Worm (Caenorhabditis elegans) whole organism, L2 larva: ENCODE data around the gene srj-38.

Source experiments
- C34F6.9 ChIP-seq: fragments of 150-350 bp; optimal IDR thresholded peaks from 2 replicates; lab custom pipeline; 2014; ENCODE audit warnings: missing biosample characterization, missing genetic modification characterization
- R02D3.7 ChIP-seq: fragments of 150-350 bp; optimal IDR thresholded peaks from 2 replicates; lab custom pipeline; 2014; ENCODE audit warnings: missing biosample characterization, missing genetic modification characterization
- Y55F3AM.14 ChIP-seq: fragments of 200-800 bp; sonication (Bioruptor generic); optimal IDR thresholded peaks from 2 replicates; lab custom pipeline; 2018; ENCODE audit warnings: mild to moderate bottlenecking, missing genetic modification characterization, missing compliant biosample characterization
- ZK546.5 ChIP-seq: sonication (generic microtip); optimal IDR thresholded peaks from 2 replicates; lab custom pipeline; 2017; ENCODE audit warnings: missing biosample characterization, missing genetic modification characterization
- alr-1 ChIP-seq: fragments of 150-350 bp; optimal IDR thresholded peaks from 2 replicates; lab custom pipeline; 2014; ENCODE audit warnings: missing biosample characterization, missing genetic modification characterization
- aly-2 ChIP-seq: fragments of 150-350 bp; optimal IDR thresholded peaks from 2 replicates; lab custom pipeline; 2014; ENCODE audit warnings: missing biosample characterization, missing genetic modification characterization
- ama-1 ChIP-seq: fragments of 150-350 bp; optimal IDR thresholded peaks from 2 replicates; lab custom pipeline; 2018; ENCODE audit warnings: inconsistent platforms
- blmp-1 ChIP-seq: sonication (generic microtip); optimal IDR thresholded peaks from 2 replicates; lab custom pipeline; 2017; ENCODE audit warnings: missing genetic modification characterization, mild to moderate bottlenecking, missing compliant biosample characterization, antibody characterized with exemption, moderate library complexity; ENCODE audit not compliant: insufficient read depth
- crh-2 ChIP-seq: sonication (generic microtip); optimal IDR thresholded peaks from 2 replicates; lab custom pipeline; 2017; ENCODE audit warnings: missing biosample characterization, missing genetic modification characterization
- dmd-4 ChIP-seq: sonication (generic microtip); optimal IDR thresholded peaks from 2 replicates; lab custom pipeline; 2017; ENCODE audit warnings: missing biosample characterization, missing genetic modification characterization
- elt-1 ChIP-seq: fragments of 150-350 bp; optimal IDR thresholded peaks from 2 replicates; lab custom pipeline; 2014; ENCODE audit warnings: missing biosample characterization, missing genetic modification characterization
- elt-3 ChIP-seq: sonication (generic microtip); optimal IDR thresholded peaks from 2 replicates; lab custom pipeline; 2017; ENCODE audit warnings: missing biosample characterization, missing genetic modification characterization
- fos-1 ChIP-seq: fragments of 150-350 bp; optimal IDR thresholded peaks from 2 replicates; lab custom pipeline; 2014; ENCODE audit warnings: missing biosample characterization, missing genetic modification characterization
- gmeb-1 ChIP-seq: fragments of 150-350 bp; optimal IDR thresholded peaks from 2 replicates; lab custom pipeline; 2014; ENCODE audit warnings: missing biosample characterization, missing genetic modification characterization
- lin-13 ChIP-seq: fragments of 150-350 bp; optimal IDR thresholded peaks from 2 replicates; lab custom pipeline; 2014; ENCODE audit warnings: missing biosample characterization, missing genetic modification reagents, missing genetic modification characterization
- lin-39 ChIP-seq: fragments of 150-350 bp; optimal IDR thresholded peaks from 2 replicates; lab custom pipeline; 2014; ENCODE audit warnings: missing biosample characterization, missing genetic modification reagents, missing genetic modification characterization
- lsy-2 ChIP-seq, 2 experiments: fragments of 150-350 bp in 1 of 2; sonication (generic microtip) in 1 of 2; optimal IDR thresholded peaks; 2 replicates each; lab custom pipeline; 2014 to 2017; ENCODE audit warnings: missing biosample characterization in 2 of 2, missing genetic modification characterization in 2 of 2
- mab-5 ChIP-seq: fragments of 150-350 bp; optimal IDR thresholded peaks from 2 replicates; lab custom pipeline; 2014; ENCODE audit warnings: missing biosample characterization, missing genetic modification characterization
- mbf-1 ChIP-seq: sonication (generic microtip); optimal IDR thresholded peaks from 2 replicates; lab custom pipeline; 2017; ENCODE audit warnings: missing biosample characterization, missing genetic modification characterization
- mdl-1 ChIP-seq, 2 experiments: fragments of 150-350 bp in 1 of 2; sonication (generic microtip) in 1 of 2; optimal IDR thresholded peaks; 2 replicates each; lab custom pipeline; 2017; ENCODE audit warnings: missing biosample characterization in 2 of 2, missing genetic modification characterization in 2 of 2
- nhr-11 ChIP-seq: fragments of 150-350 bp; optimal IDR thresholded peaks from 2 replicates; lab custom pipeline; 2014; ENCODE audit warnings: missing biosample characterization, missing genetic modification characterization
- nhr-12 ChIP-seq: fragments of 150-350 bp; optimal IDR thresholded peaks from 2 replicates; lab custom pipeline; 2014; ENCODE audit warnings: missing biosample characterization, missing genetic modification characterization
- nhr-129 ChIP-seq: fragments of 150-350 bp; optimal IDR thresholded peaks from 2 replicates; lab custom pipeline; 2014; ENCODE audit warnings: missing biosample characterization, missing genetic modification characterization
- nhr-21 ChIP-seq: fragments of 150-350 bp; optimal IDR thresholded peaks from 2 replicates; lab custom pipeline; 2014; ENCODE audit warnings: missing biosample characterization, missing genetic modification characterization
- nhr-6 ChIP-seq: fragments of 150-350 bp; optimal IDR thresholded peaks from 2 replicates; lab custom pipeline; 2014; ENCODE audit warnings: missing biosample characterization, missing genetic modification characterization
- nhr-77 ChIP-seq: fragments of 150-350 bp; optimal IDR thresholded peaks from 2 replicates; lab custom pipeline; 2014; ENCODE audit warnings: missing biosample characterization, missing genetic modification characterization
- sem-4 ChIP-seq: fragments of 150-350 bp; optimal IDR thresholded peaks from 2 replicates; lab custom pipeline; 2014; ENCODE audit warnings: missing biosample characterization, missing genetic modification reagents, missing genetic modification characterization
- skn-1 ChIP-seq: sonication (generic microtip); optimal IDR thresholded peaks from 2 replicates; lab custom pipeline; 2017; ENCODE audit warnings: missing biosample characterization, missing genetic modification characterization
- sma-3 ChIP-seq: sonication (generic microtip); optimal IDR thresholded peaks from 2 replicates; lab custom pipeline; 2016; ENCODE audit warnings: missing genetic modification reagents, missing genetic modification characterization, missing compliant biosample characterization
- sma-9 ChIP-seq, 2 experiments: fragments of 150-350 bp in 1 of 2; sonication (generic microtip) in 1 of 2; optimal IDR thresholded peaks; 2 replicates each; lab custom pipeline; 2014 to 2016; ENCODE audit warnings: missing genetic modification characterization in 2 of 2, mild to moderate bottlenecking in 1 of 2, missing biosample characterization in 1 of 2, missing compliant biosample characterization in 1 of 2, missing genetic modification reagents in 1 of 2, moderate library complexity in 1 of 2
- snpc-4 ChIP-seq: fragments of 150-350 bp; optimal IDR thresholded peaks from 2 replicates; lab custom pipeline; 2014; ENCODE audit warnings: missing biosample characterization, missing genetic modification characterization
- unc-39 ChIP-seq: fragments of 150-350 bp; optimal IDR thresholded peaks from 2 replicates; lab custom pipeline; 2014; ENCODE audit warnings: missing biosample characterization, missing genetic modification characterization
- unc-55 ChIP-seq: fragments of 150-350 bp; sonication (generic microtip); optimal IDR thresholded peaks from 3 replicates; lab custom pipeline; 2014; ENCODE audit warnings: missing biosample characterization, missing genetic modification reagents, missing genetic modification characterization
- unc-62 ChIP-seq: fragments of 150-350 bp; optimal IDR thresholded peaks from 2 replicates; lab custom pipeline; 2014; ENCODE audit warnings: missing biosample characterization, missing genetic modification reagents, missing genetic modification characterization
- zag-1 ChIP-seq: fragments of 150-350 bp; optimal IDR thresholded peaks from 2 replicates; lab custom pipeline; 2014; ENCODE audit warnings: missing biosample characterization, missing genetic modification characterization
- ztf-4 ChIP-seq: fragments of 150-350 bp; optimal IDR thresholded peaks from 2 replicates; lab custom pipeline; 2014; ENCODE audit warnings: missing biosample characterization, missing genetic modification characterization

srj-38 gene

ce11 chrV:866729-867128 is 17.5 kb downstream of the srj-38 start, which contains the start of gene T02B11.3:
T02B11.3 (minus strand) TSS chrV:866829.
- TF ChIP-seq ama-1 (lab: Kevin White, UChicago) (no peak), nhr-129 (tag; lab: Kevin White, UChicago) (no peak), mdl-1 (tag; optimal IDR thresholded peaks at IDR 0.05; lab: Kevin White, UChicago) (no peak), mab-5 (tag; lab: Kevin White, UChicago) (no peak), snpc-4 (no peak), sma-9 (GFP tag; optimal IDR thresholded peaks at IDR 0.05; lab: Kevin White, UChicago) (no peak), sma-9 (tag; optimal IDR thresholded peaks at IDR 0.05; lab: Kevin White, UChicago) (no peak), unc-62 (GFP tag; lab: Kevin White, UChicago) (no peak), lin-39 (tag; lab: Kevin White, UChicago) (no peak), zag-1 (tag; lab: Kevin White, UChicago) (no peak), mbf-1 (tag; lab: Kevin White, UChicago) (no peak), ZK546.5 (no peak), fos-1 (no peak), lin-13 (GFP tag; lab: Kevin White, UChicago) (no peak), nhr-11 (tag; lab: Kevin White, UChicago) (no peak), unc-39 (tag; lab: Kevin White, UChicago) (no peak)

- TF ChIP-seq sem-4 = no peak
- no peak for TF ChIP-seq fos-1
- no peak for TF ChIP-seq C34F6.9
- peak; percentile 88 for TF ChIP-seq snpc-4
- TF ChIP-seq dmd-4 (tag; lab: Kevin White, UChicago) = no peak
- no peak for TF ChIP-seq skn-1 (tag; lab: Kevin White, UChicago)
- TF ChIP-seq gmeb-1 (tag; lab: Kevin White, UChicago) = no peak
These were observed 25.3 kb downstream of the srj-38 start for ce11 chrV:858841-859456.

- TF ChIP-seq mdl-1 (tag; optimal IDR thresholded peaks at IDR 0.05; lab: Kevin White, UChicago) (no peak), alr-1 (tag; lab: Kevin White, UChicago) (no peak), sma-9 (GFP tag; optimal IDR thresholded peaks at IDR 0.05; lab: Kevin White, UChicago) (no peak), sma-9 (tag; optimal IDR thresholded peaks at IDR 0.05; lab: Kevin White, UChicago) (no peak), ZK546.5 (no peak), ztf-4 (tag; lab: Kevin White, UChicago) (no peak), zag-1 (tag; lab: Kevin White, UChicago) (no peak), nhr-21 (tag; lab: Kevin White, UChicago) (no peak), unc-55 (no peak), lin-39 (tag; lab: Kevin White, UChicago) (no peak), nhr-77 (no peak), nhr-129 (tag; lab: Kevin White, UChicago) (no peak), unc-62 (GFP tag; lab: Kevin White, UChicago) (no peak), blmp-1 (tag; lab: Kevin White, UChicago) (no peak)
These were observed 27.7 kb downstream of the srj-38 start, which contains the start of gene K09C6.2 for ce11 chrV:856549-856948. K09C6.2 (plus strand) TSS chrV:856849.

- TF ChIP-seq C34F6.9 = no peak
- no peak for TF ChIP-seq ama-1 (lab: Kevin White, UChicago)
- no peak for TF ChIP-seq nhr-129 (tag; lab: Kevin White, UChicago)
- no peak for TF ChIP-seq nhr-12
- TF ChIP-seq nhr-6 (tag; lab: Kevin White, UChicago) = no peak
- TF ChIP-seq elt-3 (tag; lab: Kevin White, UChicago) = no peak
- no peak for TF ChIP-seq snpc-4
- no peak for TF ChIP-seq nhr-11 (tag; lab: Kevin White, UChicago)
- no peak for TF ChIP-seq lsy-2 (tag; optimal IDR thresholded peaks at IDR 0.05; lab: Kevin White, UChicago)
- no peak for TF ChIP-seq crh-2 (tag; lab: Kevin White, UChicago)
- TF ChIP-seq R02D3.7 (tag; lab: Kevin White, UChicago) = no peak
- no peak for TF ChIP-seq unc-55
- TF ChIP-seq elt-1 = no peak
- no peak for TF ChIP-seq sma-3 (GFP tag; lab: Kevin White, UChicago)
- no peak for TF ChIP-seq blmp-1 (tag; lab: Kevin White, UChicago)
- no peak for TF ChIP-seq aly-2 (tag; lab: Kevin White, UChicago)
- TF ChIP-seq skn-1 (tag; lab: Kevin White, UChicago) = no peak
- no peak for TF ChIP-seq ztf-4 (tag; lab: Kevin White, UChicago)
- no peak for TF ChIP-seq Y55F3AM.14
These were observed 29.3 kb downstream of the srj-38 start, which contains the start of gene K09C6.9 for ce11 chrV:854966-855365. K09C6.9 (minus strand) TSS chrV:855066.
